Worm (Caenorhabditis elegans): ENCODE measurements around the gene C44C10.5.

ce11 chrX:11737053-11737452 lies 46.7 kb downstream of the C44C10.5 start, which contains the start of gene D1053.3:
- TF ChIP-seq lsy-2 (tag; optimal IDR thresholded peaks at IDR 0.05) = no peak
- TF ChIP-seq dmd-4 (tag; optimal IDR thresholded peaks at IDR 0.05) = no peak
- TF ChIP-seq unc-55 (GFP tag; optimal IDR thresholded peaks at IDR 0.05) = no peak
- TF ChIP-seq blmp-1 (tag; optimal IDR thresholded peaks at IDR 0.05; ENCODE audit: insufficient read depth) = no peak
- TF ChIP-seq nhr-6 (tag; optimal IDR thresholded peaks at IDR 0.05) = no peak
- no peak for TF ChIP-seq fos-1 (tag; optimal IDR thresholded peaks at IDR 0.05)
- no peak for TF ChIP-seq mab-5 (tag; optimal IDR thresholded peaks at IDR 0.05)
